Worm (Caenorhabditis elegans): ENCODE results near the gene Y54G2A.52.
A peak's percentile ranks its signal among the peaks of the same experiment; 100 is the strongest.

The Y54G2A.52 gene

ce11 chrIV:2834516-2834915 is 36.0 kb upstream of the Y54G2A.52 start, which contains the start of gene pudl-2:
Gene pudl-2 (plus strand): TSS chrIV:2834816.
- no peak for TF ChIP-seq akir-1 (GFP tag; optimal IDR thresholded peaks at IDR 0.05)
- no peak for TF ChIP-seq unc-62 (GFP tag; optimal IDR thresholded peaks at IDR 0.05)
- TF ChIP-seq nhr-120 (GFP tag; IDR thresholded peaks at IDR 0.05): no peak
- TF ChIP-seq F57C9.4 (tag; optimal IDR thresholded peaks at IDR 0.05): no peak
- TF ChIP-seq F39B2.1 (GFP tag; IDR thresholded peaks at IDR 0.05): no peak
- TF ChIP-seq sptf-2 (GFP tag; optimal IDR thresholded peaks at IDR 0.05): no peak

DNA sequence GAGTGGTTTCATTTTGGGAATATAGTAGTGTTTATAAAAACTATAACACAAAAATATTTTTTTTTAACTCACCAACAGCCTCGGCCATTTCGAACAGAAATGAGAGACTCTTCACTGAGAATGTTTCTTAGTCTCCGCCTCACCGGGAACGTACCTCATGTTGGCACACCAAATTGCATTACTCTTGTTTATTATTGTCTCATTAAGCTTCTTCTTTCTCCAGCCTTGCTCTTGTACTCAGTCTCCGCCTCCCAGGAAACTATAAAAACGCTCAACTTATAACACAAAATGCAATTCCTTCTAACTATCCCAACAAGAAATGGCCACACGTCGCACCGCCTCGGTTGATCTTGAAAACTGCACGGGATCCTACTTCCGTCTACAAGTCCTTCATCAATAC is 34.1 kb upstream of the Y54G2A.52 start, which contains the start of the genes Y54G2A.48 and pudl-1:
TSS of gene Y54G2A.48 (minus strand) at position 101 of the 400 bp plus-strand sequence.
TSS of gene pudl-1 (plus strand) at position 320 of the 400 bp plus-strand sequence.
- TF ChIP-seq lin-54 (GFP tag; optimal IDR thresholded peaks at IDR 0.05) (no peak), nhr-120 (GFP tag; IDR thresholded peaks at IDR 0.05) (no peak), lsy-27 (tag; optimal IDR thresholded peaks at IDR 0.05; ENCODE audit: borderline replicate concordance, insufficient read depth) (no peak), madf-8 (GFP tag; conservative IDR thresholded peaks at IDR 0.05) (no peak), snpc-3.4 (tag; optimal IDR thresholded peaks at IDR 0.05) (no peak), Y79H2A.3 (GFP tag; conservative IDR thresholded peaks at IDR 0.05) (no peak), lin-40 (tag; optimal IDR thresholded peaks at IDR 0.05) (no peak), atf-7 (tag; optimal IDR thresholded peaks at IDR 0.05) (no peak), attf-3 (GFP tag; conservative IDR thresholded peaks at IDR 0.05) (no peak)

ce11 chrIV:2826335-2826734 is 27.8 kb upstream of the Y54G2A.52 start:
- TF ChIP-seq ztf-25 (GFP tag; IDR thresholded peaks at IDR 0.05) (no peak), nhr-80 (tag; optimal IDR thresholded peaks at IDR 0.05) (peak; percentile 58), hmg-20 (GFP tag; IDR thresholded peaks at IDR 0.05) (no peak)

ce11 chrIV:2825460-2826103 is 27.1 kb upstream of the Y54G2A.52 start:
- TF ChIP-seq atf-7 (tag; optimal IDR thresholded peaks at IDR 0.05): peak; percentile 3
- TF ChIP-seq lin-40 (tag; optimal IDR thresholded peaks at IDR 0.05): no peak
- no peak for TF ChIP-seq hmg-1.2 (GFP tag; IDR thresholded peaks at IDR 0.05)
- peak; percentile 94 for TF ChIP-seq snpc-1.1 (tag; optimal IDR thresholded peaks at IDR 0.05; ENCODE audit: insufficient read depth)
- TF ChIP-seq snpc-3.4 (tag; optimal IDR thresholded peaks at IDR 0.05): peak; percentile 76
- TF ChIP-seq Y53F4B.3 (GFP tag; IDR thresholded peaks at IDR 0.05): no peak
- TF ChIP-seq snpc-4 (GFP tag; optimal IDR thresholded peaks at IDR 0.05): peak; percentile 89
- TF ChIP-seq snpc-4 (tag; optimal IDR thresholded peaks at IDR 0.05): peak; percentile 77 to 95 (median 90)
- TF ChIP-seq sea-2 (GFP tag; IDR thresholded peaks at IDR 0.05): no peak
- TF ChIP-seq mes-4 (tag; optimal IDR thresholded peaks at IDR 0.05): no peak
- peak; percentile 83 for TF ChIP-seq him-1 (tag; optimal IDR thresholded peaks at IDR 0.05)
- TF ChIP-seq F10E7.11 (tag; optimal IDR thresholded peaks at IDR 0.05): no peak
- TF ChIP-seq tbp1 (GFP tag; optimal IDR thresholded peaks at IDR 0.05): peak; percentile 37
- peak; percentile 45 for TF ChIP-seq snpc-1.3 (tag; optimal IDR thresholded peaks at IDR 0.05; ENCODE audit: insufficient read depth)
- TF ChIP-seq ceh-91 (GFP tag; IDR thresholded peaks at IDR 0.05): no peak
- peak; percentile 5 for TF ChIP-seq lsl-1 (GFP tag; optimal IDR thresholded peaks at IDR 0.05)
- TF ChIP-seq mxl-1 (tag; optimal IDR thresholded peaks at IDR 0.05): no peak
- no peak for TF ChIP-seq C06A6.2 (GFP tag; conservative IDR thresholded peaks at IDR 0.05)

All from whole organism, young adult.